Worm (Caenorhabditis elegans): ENCODE data around the gene puf-6.

Gene puf-6

DNA sequence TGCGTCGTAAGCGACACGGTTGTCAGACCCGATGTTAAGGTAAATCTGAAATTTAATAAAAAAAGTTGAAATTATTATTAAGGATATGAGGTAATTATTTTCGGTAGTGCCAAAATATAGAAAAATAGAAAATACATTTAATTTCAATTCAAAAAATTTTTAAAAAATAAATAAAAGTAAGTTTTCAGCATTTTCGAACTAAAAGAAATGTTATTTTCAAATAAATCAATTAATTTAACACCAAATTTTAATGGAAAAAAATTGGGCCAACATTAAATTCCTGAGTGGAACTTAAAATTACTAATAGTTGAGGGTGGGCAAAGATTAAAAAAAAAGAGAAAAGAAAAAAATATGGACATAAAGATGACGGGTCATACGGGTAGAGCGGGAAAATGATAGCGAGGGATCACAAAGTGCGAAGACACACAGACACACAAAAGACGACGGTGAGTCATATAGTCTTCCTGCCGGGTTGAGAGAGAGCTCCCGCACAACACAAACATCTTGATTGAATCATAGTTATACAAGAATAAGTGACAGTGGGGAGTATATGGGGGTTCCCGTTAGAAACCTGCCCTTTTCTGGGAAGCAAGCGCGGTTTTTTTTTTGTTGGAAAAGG, 17.3 kb downstream of the puf-6 start, which contains the start of gene max-2:
Gene max-2, minus strand, starts transcription at position 51 of the 619 bp plus-strand sequence.
- no peak for TF ChIP-seq ceh-90 (tag; optimal IDR thresholded peaks at IDR 0.05)
- TF ChIP-seq sox-4 (tag; optimal IDR thresholded peaks at IDR 0.05), result no peak
- no peak for TF ChIP-seq aha-1 (tag; optimal IDR thresholded peaks at IDR 0.05)
- TF ChIP-seq elt-2 (tag; optimal IDR thresholded peaks at IDR 0.05), result no peak
- TF ChIP-seq aly-2 (tag; optimal IDR thresholded peaks at IDR 0.05), result no peak
- TF ChIP-seq nhr-237 (tag; optimal IDR thresholded peaks at IDR 0.05), result no peak
- TF ChIP-seq unc-130 (tag; optimal IDR thresholded peaks at IDR 0.05), result no peak
- TF ChIP-seq lin-35 (GFP tag; optimal IDR thresholded peaks at IDR 0.05), result peak in 1 of 2 experiments; percentile 6
- TF ChIP-seq snpc-4 (tag; optimal IDR thresholded peaks at IDR 0.05), result no peak
- TF ChIP-seq nhr-85 (tag), result no peak
- no peak for TF ChIP-seq nhr-28 (tag; optimal IDR thresholded peaks at IDR 0.05)
- peak; percentile 40 for TF ChIP-seq blmp-1 (tag; optimal IDR thresholded peaks at IDR 0.05)
- TF ChIP-seq efl-1 (optimal IDR thresholded peaks at IDR 0.05), result no peak
- TF ChIP-seq efl-1 (GFP tag; optimal IDR thresholded peaks at IDR 0.05 in 1 of 2), result no peak
- TF ChIP-seq lin-14 (GFP tag; optimal IDR thresholded peaks at IDR 0.05), result peak; percentile 19
- TF ChIP-seq lir-3 (tag; optimal IDR thresholded peaks at IDR 0.05; ENCODE audit: poor library complexity), result no peak
- no peak for TF ChIP-seq snu-23 (GFP tag; optimal IDR thresholded peaks at IDR 0.05)
- TF ChIP-seq Y116A8C.19 (tag; optimal IDR thresholded peaks at IDR 0.05; ENCODE audit: borderline replicate concordance), result no peak
- TF ChIP-seq mef-2 (tag; optimal IDR thresholded peaks at IDR 0.05), result no peak
- TF ChIP-seq ceh-63 (GFP tag; optimal IDR thresholded peaks at IDR 0.05), result no peak
- no peak for TF ChIP-seq tlp-1 (tag; optimal IDR thresholded peaks at IDR 0.05)
- no peak for TF ChIP-seq lin-39 (tag; optimal IDR thresholded peaks at IDR 0.05)
- TF ChIP-seq ces-1 (GFP tag; optimal IDR thresholded peaks at IDR 0.05), result no peak
- TF ChIP-seq fkh-10 (GFP tag; optimal IDR thresholded peaks at IDR 0.05), result no peak
- TF ChIP-seq unc-98 (GFP tag; IDR thresholded peaks at IDR 0.05), result no peak
- no peak for TF ChIP-seq nhr-84 (tag; optimal IDR thresholded peaks at IDR 0.05)
- no peak for TF ChIP-seq swsn-7 (tag; optimal IDR thresholded peaks at IDR 0.05)
- TF ChIP-seq efl-3 (GFP tag; optimal IDR thresholded peaks at IDR 0.05), result no peak
- TF ChIP-seq nhr-12 (tag; optimal IDR thresholded peaks at IDR 0.05), result no peak
- TF ChIP-seq fkh-4 (tag; optimal IDR thresholded peaks at IDR 0.05; ENCODE audit: borderline replicate concordance), result no peak
- no peak for TF ChIP-seq ets-5 (GFP tag; IDR thresholded peaks at IDR 0.05)
- TF ChIP-seq dpl-1 (GFP tag; optimal IDR thresholded peaks at IDR 0.05), result peak in 1 of 3 experiments; percentile 1

DNA sequence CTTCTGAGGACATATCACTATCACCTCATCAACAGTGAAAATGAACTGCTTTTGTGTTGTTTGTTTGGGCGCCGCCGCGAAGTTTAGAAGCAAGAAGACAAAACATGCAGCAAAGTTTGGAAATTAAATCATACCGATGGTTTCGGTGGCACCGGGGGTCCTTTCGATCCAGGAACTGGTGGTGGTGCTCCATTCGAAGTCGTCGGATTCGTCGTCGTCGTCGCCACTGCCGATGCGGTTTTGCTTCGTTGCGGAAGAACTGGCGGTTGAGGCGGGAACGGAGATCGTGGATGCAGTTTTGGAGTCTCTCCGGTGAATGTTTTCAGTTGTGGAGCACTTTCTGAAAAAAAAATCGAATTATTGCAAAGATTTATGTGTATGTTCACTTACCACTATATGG, 19.7 kb downstream of the puf-6 start:
- TF ChIP-seq sptf-1 (tag; optimal IDR thresholded peaks at IDR 0.05) (no peak), efl-1 (optimal IDR thresholded peaks at IDR 0.05) (no peak), efl-1 (GFP tag; optimal IDR thresholded peaks at IDR 0.05 in 1 of 2) (peak in 1 of 2 experiments; percentile 82)

DNA sequence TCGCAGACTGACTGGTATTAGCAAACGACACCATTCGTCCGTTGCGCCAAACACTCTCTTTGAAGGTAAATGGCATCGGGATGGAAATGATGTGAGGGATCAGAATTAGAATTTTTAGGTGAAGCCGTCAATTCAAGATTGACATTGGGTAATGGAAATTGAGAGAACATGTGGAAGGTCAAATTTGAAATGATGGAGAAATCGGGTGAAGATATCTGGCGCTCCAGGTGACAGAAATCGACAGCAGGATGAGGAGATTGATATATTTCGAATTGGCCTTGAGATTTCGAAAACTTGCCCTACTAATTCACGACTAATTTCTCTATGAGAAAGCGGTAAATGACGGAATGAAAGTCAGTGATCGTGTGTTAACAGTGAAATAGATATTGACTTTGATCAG, 20.7 kb downstream of the puf-6 start:
- TF ChIP-seq egl-13 (tag; optimal IDR thresholded peaks at IDR 0.05) (no peak), sup-37 (GFP tag; optimal IDR thresholded peaks at IDR 0.05) (no peak), ceh-90 (tag; optimal IDR thresholded peaks at IDR 0.05) (no peak), efl-1 (optimal IDR thresholded peaks at IDR 0.05) (no peak), efl-1 (GFP tag; optimal IDR thresholded peaks at IDR 0.05 in 1 of 2) (peak in 1 of 2 experiments; percentile 4), blmp-1 (tag; optimal IDR thresholded peaks at IDR 0.05) (peak; percentile 76)

DNA sequence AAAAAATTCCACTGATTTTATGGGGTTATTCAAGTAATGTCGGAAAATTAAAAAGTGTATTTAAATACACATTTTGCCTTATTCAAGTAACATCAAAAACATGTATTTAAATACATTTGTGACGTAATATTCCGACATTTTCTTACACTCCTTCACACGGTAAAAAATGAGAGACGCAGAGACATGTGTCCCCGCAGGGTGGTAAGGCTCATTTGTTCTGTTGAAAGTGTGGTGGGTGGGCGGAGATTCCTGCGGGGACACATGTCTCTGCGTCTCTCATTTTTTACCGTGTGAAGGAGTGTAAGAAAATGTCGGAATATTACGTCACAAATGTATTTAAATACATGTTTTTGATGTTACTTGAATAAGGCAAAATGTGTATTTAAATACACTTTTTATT, 26.9 kb downstream of the puf-6 start:
- peak in 2 of 3 experiments; percentile 0 to 14 for TF ChIP-seq dpl-1 (GFP tag; optimal IDR thresholded peaks at IDR 0.05)
- TF ChIP-seq nhr-85 (tag), result peak; percentile 83
- TF ChIP-seq mep-1 (tag; optimal IDR thresholded peaks at IDR 0.05), result peak; percentile 22
- TF ChIP-seq rnt-1 (tag; optimal IDR thresholded peaks at IDR 0.05), result peak; percentile 79
- TF ChIP-seq grh-1 (GFP tag; IDR thresholded peaks at IDR 0.05), result peak; percentile 94
- peak; percentile 51 for TF ChIP-seq snu-23 (GFP tag; optimal IDR thresholded peaks at IDR 0.05)
- peak; percentile 73 for TF ChIP-seq xbp-1 (tag; optimal IDR thresholded peaks at IDR 0.05)
- TF ChIP-seq nhr-47 (tag; optimal IDR thresholded peaks at IDR 0.05), result peak; percentile 92
- peak; percentile 0 for TF ChIP-seq zip-4 (GFP tag; optimal IDR thresholded peaks at IDR 0.05)
- TF ChIP-seq nhr-11 (tag; optimal IDR thresholded peaks at IDR 0.05), result peak; percentile 18
- TF ChIP-seq dsc-1 (tag; optimal IDR thresholded peaks at IDR 0.05), result peak; percentile 59
- TF ChIP-seq swsn-7 (tag; optimal IDR thresholded peaks at IDR 0.05), result peak; percentile 97
- peak; percentile 19 for TF ChIP-seq jun-1 (tag; optimal IDR thresholded peaks at IDR 0.05)
- TF ChIP-seq lin-35 (GFP tag; optimal IDR thresholded peaks at IDR 0.05), result peak; percentile 6 to 32
- TF ChIP-seq ceh-82 (tag; optimal IDR thresholded peaks at IDR 0.05), result peak; percentile 2 to 55 (median 37)
- TF ChIP-seq lin-14 (GFP tag; optimal IDR thresholded peaks at IDR 0.05), result peak; percentile 72
- peak; percentile 90 for TF ChIP-seq mab-9 (GFP tag; IDR thresholded peaks at IDR 0.05)
- peak; percentile 40 to 49 for TF ChIP-seq lsy-2 (tag; optimal IDR thresholded peaks at IDR 0.05)
- TF ChIP-seq lin-39 (tag; optimal IDR thresholded peaks at IDR 0.05), result peak; percentile 10
